Fruit fly (Drosophila melanogaster) whole organism, embryonic: ENCODE data around the gene CG43755.

Source experiments
- Bgb ChIP-seq: fragments of 200-800 bp; sonication (Bioruptor generic); IDR thresholded peaks from 2 replicates; pipeline ENCODE4 v1.3.6; 2022; ENCODE audit warnings: missing biosample characterization, missing genetic modification characterization; ENCODE audit not compliant: partially characterized antibody
- CG11456 ChIP-seq: fragments of 200-800 bp; sonication (Bioruptor generic); IDR thresholded peaks from 3 replicates; pipeline ENCODE4 v1.3.6; 2022; ENCODE audit warnings: missing biosample characterization, missing genetic modification characterization
- CG12391 ChIP-seq: fragments of 200-800 bp; sonication (Bioruptor generic); optimal IDR thresholded peaks from 3 replicates; lab custom pipeline; 2018; ENCODE audit warnings: missing biosample characterization, mild to moderate bottlenecking, missing genetic modification characterization, moderate library complexity
- CG12769 ChIP-seq: fragments of 200-800 bp; sonication (Bioruptor generic); optimal IDR thresholded peaks from 2 replicates; lab custom pipeline; 2019; ENCODE audit warnings: missing biosample characterization, mild to moderate bottlenecking, missing genetic modification characterization, moderate library complexity
- CG13424 ChIP-seq: fragments of 200-800 bp; sonication (Bioruptor generic); optimal IDR thresholded peaks from 2 replicates; lab custom pipeline; 2019; ENCODE audit warnings: missing biosample characterization, mild to moderate bottlenecking, missing genetic modification characterization, moderate library complexity
- CG15073 ChIP-seq: fragments of 200-800 bp; sonication (Bioruptor generic); optimal IDR thresholded peaks from 2 replicates; lab custom pipeline; 2016; ENCODE audit warnings: missing biosample characterization, missing genetic modification characterization
- CG15601 ChIP-seq: fragments of 200-800 bp; sonication (Bioruptor generic); optimal IDR thresholded peaks from 3 replicates; lab custom pipeline; 2019; ENCODE audit warnings: missing biosample characterization, mild to moderate bottlenecking, missing genetic modification characterization, moderate library complexity
- CG1647 ChIP-seq: fragments of 200-800 bp; sonication (Bioruptor generic); optimal IDR thresholded peaks from 3 replicates; lab custom pipeline; 2016; ENCODE audit warnings: missing biosample characterization, missing genetic modification characterization
- CG17359 ChIP-seq: fragments of 200-800 bp; sonication (Bioruptor generic); optimal IDR thresholded peaks from 3 replicates; lab custom pipeline; 2018; ENCODE audit warnings: missing biosample characterization, mild to moderate bottlenecking, missing genetic modification characterization, moderate library complexity
- CG17361 ChIP-seq: fragments of 200-800 bp; sonication (Bioruptor generic); IDR thresholded peaks from 3 replicates; pipeline ENCODE4 v1.3.6; 2022; ENCODE audit warnings: missing biosample characterization, missing genetic modification characterization
- CG17385 ChIP-seq: fragments of 200-800 bp; sonication (Bioruptor generic); optimal IDR thresholded peaks from 3 replicates; lab custom pipeline; 2018; ENCODE audit warnings: missing biosample characterization, mild to moderate bottlenecking, missing genetic modification characterization
- CG18764 ChIP-seq: fragments of 200-800 bp; sonication (Bioruptor generic); optimal IDR thresholded peaks from 3 replicates; lab custom pipeline; 2016; ENCODE audit warnings: missing biosample characterization, missing genetic modification characterization
- CG2712 ChIP-seq: fragments of 200-800 bp; optimal IDR thresholded peaks from 3 replicates; lab custom pipeline; 2019; ENCODE audit warnings: missing biosample characterization, mild to moderate bottlenecking, missing genetic modification characterization, moderate library complexity
- CG4328 ChIP-seq: fragments of 200-800 bp; sonication (Bioruptor generic); optimal IDR thresholded peaks from 3 replicates; lab custom pipeline; 2017; ENCODE audit warnings: missing biosample characterization, missing genetic modification reagents, missing genetic modification characterization
- CG4854 ChIP-seq: fragments of 200-800 bp; sonication (Bioruptor generic); optimal IDR thresholded peaks from 2 replicates; lab custom pipeline; 2016; ENCODE audit warnings: missing biosample characterization, missing genetic modification characterization, inconsistent platforms
- CG7556 ChIP-seq: fragments of 200-800 bp; sonication (Bioruptor generic); optimal IDR thresholded peaks from 2 replicates; lab custom pipeline; 2017; ENCODE audit warnings: missing biosample characterization, mild to moderate bottlenecking, missing genetic modification characterization
- CG8388 ChIP-seq: fragments of 200-800 bp; sonication (Bioruptor generic); optimal IDR thresholded peaks from 2 replicates; lab custom pipeline; 2019; ENCODE audit warnings: missing biosample characterization, mild to moderate bottlenecking, missing genetic modification characterization, moderate library complexity
- CG9437 ChIP-seq: fragments of 200-800 bp; sonication (Bioruptor generic); optimal IDR thresholded peaks from 2 replicates; lab custom pipeline; 2018; ENCODE audit warnings: missing biosample characterization, mild to moderate bottlenecking, missing genetic modification characterization
- CG9727 ChIP-seq: fragments of 200-800 bp; sonication (Bioruptor generic); optimal IDR thresholded peaks from 3 replicates; lab custom pipeline; 2017; ENCODE audit warnings: missing biosample characterization, mild to moderate bottlenecking, missing genetic modification characterization
- CG9797 ChIP-seq: fragments of 200-800 bp; sonication (Bioruptor generic); optimal IDR thresholded peaks from 3 replicates; lab custom pipeline; 2018; ENCODE audit warnings: missing biosample characterization, mild to moderate bottlenecking, missing genetic modification characterization
- CrebB ChIP-seq: fragments of 200-800 bp; sonication (Bioruptor generic); optimal IDR thresholded peaks from 3 replicates; lab custom pipeline; 2018; ENCODE audit warnings: missing biosample characterization, mild to moderate bottlenecking, missing genetic modification characterization
- Dfd ChIP-seq, 2 experiments: fragments of >200 bp; optimal IDR thresholded peaks; 2 replicates each; lab custom pipeline; 2017; ENCODE audit warnings: missing biosample characterization in 2 of 2, missing genetic modification characterization in 2 of 2
- E2f2 ChIP-seq: fragments of 200-800 bp; sonication (Bioruptor generic); IDR thresholded peaks from 2 replicates; pipeline ENCODE4 v1.3.6; 2022; ENCODE audit warnings: missing biosample characterization, missing genetic modification characterization
- Elba2 ChIP-seq: fragments of 200-800 bp; sonication (Bioruptor generic); optimal IDR thresholded peaks from 3 replicates; lab custom pipeline; 2016; ENCODE audit warnings: missing biosample characterization, missing genetic modification characterization
- Ets97D ChIP-seq: fragments of 200-800 bp; sonication (Bioruptor generic); optimal IDR thresholded peaks from 3 replicates; lab custom pipeline; 2016; ENCODE audit warnings: missing biosample characterization, missing genetic modification characterization
- HHEX ChIP-seq: fragments of 200-800 bp; sonication (Bioruptor generic); optimal IDR thresholded peaks from 3 replicates; lab custom pipeline; 2017; ENCODE audit warnings: missing biosample characterization, mild to moderate bottlenecking, missing genetic modification characterization, missing genetic modification reagents
- Hmr ChIP-seq: fragments of 200-800 bp; sonication (Bioruptor generic); optimal IDR thresholded peaks from 3 replicates; lab custom pipeline; 2017; ENCODE audit warnings: mild to moderate bottlenecking, missing biosample characterization, missing genetic modification reagents, missing genetic modification characterization
- NfI ChIP-seq: fragments of 200-800 bp; sonication (Bioruptor generic); optimal IDR thresholded peaks from 3 replicates; lab custom pipeline; 2018; ENCODE audit warnings: missing biosample characterization, mild to moderate bottlenecking, missing genetic modification characterization, moderate library complexity
- Oaz ChIP-seq: fragments of 200-800 bp; sonication (Bioruptor generic); IDR thresholded peaks from 2 replicates; pipeline ENCODE4 v1.3.6; 2022; ENCODE audit warnings: missing biosample characterization, missing genetic modification characterization
- PHDP ChIP-seq: fragments of 200-800 bp; sonication (Bioruptor generic); optimal IDR thresholded peaks from 3 replicates; lab custom pipeline; 2018; ENCODE audit warnings: missing biosample characterization, mild to moderate bottlenecking, missing genetic modification characterization, moderate library complexity
- Pdp1 ChIP-seq, 2 experiments: fragments of 200-800 bp; sonication (Bioruptor generic); optimal IDR thresholded peaks; 3 replicates each; lab custom pipeline; 2016; ENCODE audit warnings: missing biosample characterization in 2 of 2, missing genetic modification characterization in 2 of 2, mild to moderate bottlenecking in 1 of 2, moderate library complexity in 1 of 2
- Sox102F ChIP-seq: fragments of 200-800 bp; sonication (Bioruptor generic); optimal IDR thresholded peaks from 2 replicates; lab custom pipeline; 2018; ENCODE audit warnings: missing biosample characterization, mild to moderate bottlenecking, missing genetic modification characterization, moderate library complexity
- Taf1 ChIP-seq: fragments of 200-800 bp; sonication (Bioruptor generic); IDR thresholded peaks from 2 replicates; pipeline ENCODE4 v1.3.6; 2022; ENCODE audit warnings: missing biosample characterization, missing genetic modification characterization
- ash1 ChIP-seq: fragments of 200-800 bp; sonication (Bioruptor generic); optimal IDR thresholded peaks from 2 replicates; lab custom pipeline; 2018; ENCODE audit warnings: missing biosample characterization, mild to moderate bottlenecking, missing genetic modification characterization
- bsh ChIP-seq, 2 experiments: fragments of 200-800 bp; sonication (Bioruptor generic); optimal IDR thresholded peaks; 2 replicates each; lab custom pipeline; 2017 to 2018; ENCODE audit warnings: mild to moderate bottlenecking in 2 of 2, missing biosample characterization in 2 of 2, missing genetic modification characterization in 2 of 2, moderate library complexity in 1 of 2
- caup ChIP-seq: fragments of 200-800 bp; sonication (Bioruptor generic); optimal IDR thresholded peaks from 3 replicates; lab custom pipeline; 2017; ENCODE audit warnings: missing biosample characterization, mild to moderate bottlenecking, missing genetic modification characterization, moderate library complexity; ENCODE audit not compliant: severe bottlenecking
- chinmo ChIP-seq: fragments of 200-800 bp; sonication (Bioruptor generic); IDR thresholded peaks from 4 replicates; pipeline ENCODE4 v1.3.6; 2022; ENCODE audit warnings: missing biosample characterization, missing genetic modification characterization; ENCODE audit not compliant: partially characterized antibody
- danr ChIP-seq: fragments of 200-800 bp; sonication (Bioruptor generic); IDR thresholded peaks from 2 replicates; pipeline ENCODE4 v1.3.6; 2022; ENCODE audit warnings: missing biosample characterization, missing genetic modification characterization
- disco-r ChIP-seq: fragments of 200-800 bp; sonication (Bioruptor generic); optimal IDR thresholded peaks from 2 replicates; lab custom pipeline; 2016; ENCODE audit warnings: missing biosample characterization, missing genetic modification characterization
- esg ChIP-seq: fragments of 200-800 bp; sonication (Bioruptor generic); conservative IDR thresholded peaks from 2 replicates; pipeline ENCODE4 v1.3.6; 2022; ENCODE audit warnings: missing biosample characterization, missing genetic modification characterization
- gcm ChIP-seq: fragments of 200-800 bp; sonication (Bioruptor generic); optimal IDR thresholded peaks from 2 replicates; lab custom pipeline; 2019; ENCODE audit warnings: missing biosample characterization, mild to moderate bottlenecking, missing genetic modification characterization, moderate library complexity
- h ChIP-seq: fragments of >200 bp; optimal IDR thresholded peaks from 2 replicates; lab custom pipeline; 2017
- hbn ChIP-seq: fragments of 200-800 bp; sonication (Bioruptor generic); IDR thresholded peaks from 2 replicates; pipeline ENCODE4 v1.3.6; 2022; ENCODE audit warnings: missing biosample characterization, missing genetic modification characterization; ENCODE audit not compliant: partially characterized antibody
- klu ChIP-seq: fragments of 200-800 bp; sonication (Bioruptor generic); IDR thresholded peaks from 2 replicates; pipeline ENCODE4 v1.3.6; 2022; ENCODE audit warnings: missing biosample characterization, missing genetic modification characterization
- row ChIP-seq: fragments of 200-800 bp; sonication (Bioruptor generic); IDR thresholded peaks from 3 replicates; pipeline ENCODE4 v1.3.6; 2022; ENCODE audit warnings: missing biosample characterization, missing genetic modification characterization
- sens ChIP-seq: fragments of 200-800 bp; sonication (Bioruptor generic); peaks from one replicate; lab custom pipeline; 2016; ENCODE audit warnings: missing biosample characterization, missing genetic modification characterization
- zen ChIP-seq: fragments of 200-800 bp; sonication (Bioruptor generic); optimal IDR thresholded peaks from 3 replicates; lab custom pipeline; 2018; ENCODE audit warnings: missing biosample characterization, mild to moderate bottlenecking, missing genetic modification characterization, moderate library complexity
- zen2 ChIP-seq: fragments of 200-800 bp; sonication (Bioruptor generic); IDR thresholded peaks from 3 replicates; pipeline ENCODE4 v1.3.6; 2022; ENCODE audit warnings: missing biosample characterization, missing genetic modification characterization; ENCODE audit not compliant: partially characterized antibody

Gene CG43755

dm6 chr2L:294452-295362, 34.9 kb downstream of the CG43755 start, which contains the start of the genes U2af38 and Stip1 (continued):
- peak; percentile 58; the same call in 2 of the 3 replicates for TF ChIP-seq CG17361
- TF ChIP-seq bsh (GFP tag; optimal IDR thresholded peaks at IDR 0.05; lab: Kevin White, UChicago) = no peak
- no peak for TF ChIP-seq CG1647 (GFP tag; lab: Kevin White, UChicago)
- no peak for TF ChIP-seq CG18764 (GFP tag; lab: Kevin White, UChicago)
- TF ChIP-seq CG4854 (GFP tag; lab: Kevin White, UChicago) = no peak
- TF ChIP-seq Pdp1 (GFP tag; optimal IDR thresholded peaks at IDR 0.05; lab: Kevin White, UChicago) = peak in 1 of 2 experiments; percentile 11
- no peak for TF ChIP-seq CG12769 (tag; lab: Kevin White, UChicago)
- no peak for TF ChIP-seq CG17385
- TF ChIP-seq CG9727 (GFP tag; lab: Kevin White, UChicago) = no peak
- TF ChIP-seq CG8388 = no peak
- no peak for TF ChIP-seq Elba2 (GFP tag; lab: Kevin White, UChicago)
- TF ChIP-seq caup = no peak
- peak; percentile 40 for TF ChIP-seq E2f2 (GFP tag; lab: Robert Waterston, UW)
- TF ChIP-seq danr (GFP tag; lab: Robert Waterston, UW) = no peak
- peak; percentile 58 for TF ChIP-seq row (GFP tag; lab: Robert Waterston, UW)
- no peak for TF ChIP-seq Dfd (GFP tag; optimal IDR thresholded peaks at IDR 0.05; lab: Kevin White, UChicago)
- TF ChIP-seq Bgb (GFP tag; lab: Robert Waterston, UW) = peak; percentile 62
- TF ChIP-seq CG9437 = no peak
- peak; percentile 15 for TF ChIP-seq CG13424
- TF ChIP-seq CG7556 (GFP tag; lab: Kevin White, UChicago) = no peak
- TF ChIP-seq CG15601 = no peak
- TF ChIP-seq HHEX (GFP tag; lab: Kevin White, UChicago) = no peak
- no peak for TF ChIP-seq esg (GFP tag; lab: Robert Waterston, UW)
- no peak for TF ChIP-seq chinmo (GFP tag; lab: Robert Waterston, UW)
- TF ChIP-seq PHDP (tag; lab: Kevin White, UChicago) = no peak
- TF ChIP-seq h = no peak
- no peak for TF ChIP-seq Oaz (GFP tag; lab: Robert Waterston, UW)
- no peak for TF ChIP-seq CG15073 (GFP tag; lab: Kevin White, UChicago)
- no peak for TF ChIP-seq disco-r (GFP tag; lab: Kevin White, UChicago)
- TF ChIP-seq klu (GFP tag; lab: Robert Waterston, UW) = no peak
- TF ChIP-seq hbn = peak; percentile 72
- TF ChIP-seq CG9797 (GFP tag; lab: Kevin White, UChicago) = peak; percentile 38
- TF ChIP-seq CG4328 (GFP tag; lab: Kevin White, UChicago) = peak; percentile 24
- TF ChIP-seq zen = no peak
- peak; percentile 24 for TF ChIP-seq sens
- TF ChIP-seq CG12391 (tag; lab: Kevin White, UChicago) = peak; percentile 64
- TF ChIP-seq Sox102F (GFP tag; lab: Kevin White, UChicago) = no peak
- TF ChIP-seq Ets97D (GFP tag; lab: Kevin White, UChicago) = no peak
- no peak; the same call in 2 of the 3 replicates for TF ChIP-seq zen2 (GFP tag; lab: Robert Waterston, UW)
- TF ChIP-seq Hmr (GFP tag; lab: Kevin White, UChicago) = no peak
- no peak for TF ChIP-seq CG17359 (tag; lab: Kevin White, UChicago)
- TF ChIP-seq CG2712 (tag; lab: Kevin White, UChicago) = peak; percentile 48
- no peak for TF ChIP-seq CG11456 (GFP tag; lab: Robert Waterston, UW)
- TF ChIP-seq ash1 (GFP tag; lab: Kevin White, UChicago) = no peak
- no peak for TF ChIP-seq NfI (GFP tag; lab: Kevin White, UChicago)
- no peak for TF ChIP-seq Taf1
- no peak for TF ChIP-seq gcm (GFP tag; lab: Kevin White, UChicago)
- TF ChIP-seq CrebB = no peak
